Worm (Caenorhabditis elegans) whole organism, dauer: ENCODE data around the gene F42A6.5.

Source experiments
- unc-62 ChIP-seq: sonication (generic microtip); optimal IDR thresholded peaks from 2 replicates; lab custom pipeline; 2017; ENCODE audit warnings: missing biosample characterization, missing genetic modification reagents, missing genetic modification characterization

F42A6.5 gene

ce11 chrIV:3289237-3289636 lies 42.4 kb downstream of the F42A6.5 start, which contains the start of gene gcy-23:
TSS of gene gcy-23 (minus strand) at chrIV:3289337.
- TF ChIP-seq unc-62 (GFP tag; lab: Kevin White, UChicago), result no peak
